Worm (Caenorhabditis elegans) whole organism, L4 larva: ENCODE results near the gene rgs-5.

Source experiments
- ceh-82 ChIP-seq: sonication (generic microtip); optimal IDR thresholded peaks from 2 replicates; lab custom pipeline; 2017; ENCODE audit warnings: missing biosample characterization, missing genetic modification characterization
- ces-1 ChIP-seq: fragments of 150-350 bp; sonication (generic microtip); optimal IDR thresholded peaks from 4 replicates; lab custom pipeline; 2014; ENCODE audit warnings: missing biosample characterization, missing genetic modification reagents, missing genetic modification characterization
- jun-1 ChIP-seq: fragments of 150-350 bp; optimal IDR thresholded peaks from 2 replicates; lab custom pipeline; 2014; ENCODE audit warnings: missing biosample characterization, missing genetic modification reagents, missing genetic modification characterization
- lin-39 ChIP-seq: fragments of 150-350 bp; optimal IDR thresholded peaks from 2 replicates; lab custom pipeline; 2014; ENCODE audit warnings: missing biosample characterization, missing genetic modification reagents, missing genetic modification characterization
- mdl-1 ChIP-seq, 2 experiments: fragments of 150-350 bp in 1 of 2; sonication (generic microtip) in 1 of 2; optimal IDR thresholded peaks; 2 replicates each; lab custom pipeline; 2014 to 2017; ENCODE audit warnings: missing biosample characterization in 2 of 2, missing genetic modification characterization in 2 of 2
- nhr-237 ChIP-seq: sonication (generic microtip); optimal IDR thresholded peaks from 2 replicates; lab custom pipeline; 2017; ENCODE audit warnings: missing biosample characterization, missing genetic modification characterization
- nhr-42 ChIP-seq: fragments of 200-800 bp; sonication (Bioruptor generic); IDR thresholded peaks from 2 replicates; pipeline ENCODE4 v1.3.6; 2022; ENCODE audit warnings: missing genetic modification characterization, missing compliant biosample characterization
- nhr-6 ChIP-seq: fragments of 150-350 bp; optimal IDR thresholded peaks from 2 replicates; lab custom pipeline; 2014; ENCODE audit warnings: missing biosample characterization, missing genetic modification characterization
- zag-1 ChIP-seq: fragments of 150-350 bp; optimal IDR thresholded peaks from 2 replicates; lab custom pipeline; 2014; ENCODE audit warnings: missing biosample characterization, missing genetic modification characterization
- zip-11 ChIP-seq: fragments of 200-800 bp; sonication (Bioruptor generic); IDR thresholded peaks from 2 replicates; pipeline ENCODE4 v1.3.6; 2022; ENCODE audit warnings: missing genetic modification characterization, missing compliant biosample characterization
- ztf-11 ChIP-seq: fragments of 150-350 bp; optimal IDR thresholded peaks from 2 replicates; lab custom pipeline; 2014; ENCODE audit warnings: missing biosample characterization, missing genetic modification characterization

DNA sequence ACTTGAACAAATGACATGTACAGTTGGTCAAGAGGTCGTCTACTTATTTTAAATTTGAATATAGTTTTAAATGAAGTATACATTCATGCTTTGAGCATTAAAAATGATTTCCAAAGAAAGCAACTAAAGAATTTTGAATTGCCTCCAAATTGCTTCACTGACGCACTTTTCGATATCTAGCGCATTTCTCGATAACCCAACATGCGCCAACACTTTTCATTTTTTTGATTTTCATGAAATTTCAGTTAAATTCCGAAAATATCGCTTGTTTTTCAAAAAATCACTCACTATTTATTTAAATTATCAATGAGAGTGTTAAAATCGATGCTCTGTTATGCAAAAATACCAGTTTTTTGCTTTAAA is 21.5 kb downstream of the rgs-5 start:
- TF ChIP-seq nhr-237 (tag; lab: Kevin White, UChicago) (no peak), zag-1 (tag; lab: Kevin White, UChicago) (no peak), ztf-11 (tag; lab: Kevin White, UChicago) (no peak), ceh-82 (tag; lab: Kevin White, UChicago) (no peak), nhr-6 (tag; lab: Kevin White, UChicago) (no peak), mdl-1 (tag; optimal IDR thresholded peaks at IDR 0.05; lab: Kevin White, UChicago) (no peak), nhr-42 (no peak), ces-1 (GFP tag; lab: Kevin White, UChicago) (no peak), lin-39 (no peak), jun-1 (tag; lab: Kevin White, UChicago) (no peak), zip-11 (GFP tag; lab: Robert Waterston, UW) (no peak)
